Worm (Caenorhabditis elegans): ENCODE data around the gene zyg-8.

zyg-8 gene

ce11 chrIII:12015611-12016010, 45.9 kb upstream of the zyg-8 start (continued):
- peak; percentile 77 for TF ChIP-seq nhr-25 (tag; optimal IDR thresholded peaks at IDR 0.05)
- peak; percentile 46 for TF ChIP-seq nhr-129 (tag; optimal IDR thresholded peaks at IDR 0.05)
- no peak for TF ChIP-seq lsy-2 (tag; optimal IDR thresholded peaks at IDR 0.05)
- TF ChIP-seq ama-1 (optimal IDR thresholded peaks at IDR 0.05): no peak
- no peak for TF ChIP-seq gmeb-1 (tag; optimal IDR thresholded peaks at IDR 0.05)
- no peak for TF ChIP-seq lin-39 (tag; optimal IDR thresholded peaks at IDR 0.05)
- TF ChIP-seq Y55F3AM.14 (GFP tag; optimal IDR thresholded peaks at IDR 0.05): no peak
- no peak for TF ChIP-seq skn-1 (tag; optimal IDR thresholded peaks at IDR 0.05)
- TF ChIP-seq sma-9 (GFP tag; optimal IDR thresholded peaks at IDR 0.05): peak; percentile 15
- TF ChIP-seq sma-9 (tag; optimal IDR thresholded peaks at IDR 0.05): no peak
- TF ChIP-seq snpc-4 (tag; optimal IDR thresholded peaks at IDR 0.05): no peak
- TF ChIP-seq fos-1 (tag; optimal IDR thresholded peaks at IDR 0.05): no peak

DNA sequence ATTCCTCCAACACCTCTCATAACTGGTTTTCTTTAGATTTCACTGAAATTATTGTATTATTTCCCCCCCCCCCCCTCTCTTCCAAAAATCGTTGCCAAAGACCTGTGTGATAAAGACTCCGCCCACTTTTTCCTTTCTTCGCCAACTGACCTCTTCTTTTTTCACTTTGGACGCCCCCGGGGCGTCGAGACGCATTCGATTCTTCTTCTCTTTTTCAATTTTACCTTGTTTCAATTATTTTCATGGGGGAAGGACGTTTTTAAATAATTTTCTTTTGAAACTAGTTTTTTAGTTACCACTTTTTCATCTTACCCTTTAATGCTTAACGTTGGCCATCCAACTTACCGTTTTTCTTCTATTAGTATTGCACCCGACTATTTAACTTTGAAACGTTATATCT, 43.5 kb upstream of the zyg-8 start:
- TF ChIP-seq nhr-25 (tag; optimal IDR thresholded peaks at IDR 0.05) (peak; percentile 30), sma-9 (GFP tag; optimal IDR thresholded peaks at IDR 0.05) (no peak), sma-9 (tag; optimal IDR thresholded peaks at IDR 0.05) (no peak), ztf-4 (tag; optimal IDR thresholded peaks at IDR 0.05) (no peak), crh-2 (tag; optimal IDR thresholded peaks at IDR 0.05) (no peak), ama-1 (optimal IDR thresholded peaks at IDR 0.05) (peak; percentile 55)

ce11 chrIII:12020074-12020602, 41.4 kb upstream of the zyg-8 start, which contains the start of gene brp-1:
Gene brp-1 (plus strand): TSS chrIII:12020552.
- TF ChIP-seq snpc-4 (tag; optimal IDR thresholded peaks at IDR 0.05) (no peak), nhr-129 (tag; optimal IDR thresholded peaks at IDR 0.05) (peak; percentile 0), crh-2 (tag; optimal IDR thresholded peaks at IDR 0.05) (no peak), ZK546.5 (tag; optimal IDR thresholded peaks at IDR 0.05) (no peak), blmp-1 (tag; optimal IDR thresholded peaks at IDR 0.05; ENCODE audit: insufficient read depth) (peak; percentile 12), lin-11 (tag; optimal IDR thresholded peaks at IDR 0.05) (no peak), dmd-4 (tag; optimal IDR thresholded peaks at IDR 0.05) (no peak), skn-1 (tag; optimal IDR thresholded peaks at IDR 0.05) (no peak), gmeb-1 (tag; optimal IDR thresholded peaks at IDR 0.05) (peak; percentile 17), nhr-10 (tag; optimal IDR thresholded peaks at IDR 0.05) (no peak), ztf-11 (tag; optimal IDR thresholded peaks at IDR 0.05) (no peak), mbf-1 (tag; optimal IDR thresholded peaks at IDR 0.05) (no peak), mab-5 (tag; optimal IDR thresholded peaks at IDR 0.05) (no peak), sma-3 (GFP tag; optimal IDR thresholded peaks at IDR 0.05) (peak; percentile 14), nhr-25 (tag; optimal IDR thresholded peaks at IDR 0.05) (peak; percentile 2), lsy-2 (tag; optimal IDR thresholded peaks at IDR 0.05) (peak in 1 of 2 experiments; percentile 26), unc-55 (GFP tag; optimal IDR thresholded peaks at IDR 0.05) (no peak), unc-39 (tag; optimal IDR thresholded peaks at IDR 0.05) (no peak), C34F6.9 (tag; optimal IDR thresholded peaks at IDR 0.05) (no peak)

- no peak for TF ChIP-seq elt-1 (tag; optimal IDR thresholded peaks at IDR 0.05)
- no peak for TF ChIP-seq nhr-10 (tag; optimal IDR thresholded peaks at IDR 0.05)
- no peak for TF ChIP-seq ztf-4 (tag; optimal IDR thresholded peaks at IDR 0.05)
- no peak for TF ChIP-seq nhr-77 (tag; optimal IDR thresholded peaks at IDR 0.05)
- no peak for TF ChIP-seq nhr-23 (tag; optimal IDR thresholded peaks at IDR 0.05)
- TF ChIP-seq ceh-82 (tag; optimal IDR thresholded peaks at IDR 0.05): no peak
- no peak for TF ChIP-seq mbf-1 (tag; optimal IDR thresholded peaks at IDR 0.05)
Measured at ce11 chrIII:12022281-12022680, 39.2 kb upstream of the zyg-8 start.

DNA sequence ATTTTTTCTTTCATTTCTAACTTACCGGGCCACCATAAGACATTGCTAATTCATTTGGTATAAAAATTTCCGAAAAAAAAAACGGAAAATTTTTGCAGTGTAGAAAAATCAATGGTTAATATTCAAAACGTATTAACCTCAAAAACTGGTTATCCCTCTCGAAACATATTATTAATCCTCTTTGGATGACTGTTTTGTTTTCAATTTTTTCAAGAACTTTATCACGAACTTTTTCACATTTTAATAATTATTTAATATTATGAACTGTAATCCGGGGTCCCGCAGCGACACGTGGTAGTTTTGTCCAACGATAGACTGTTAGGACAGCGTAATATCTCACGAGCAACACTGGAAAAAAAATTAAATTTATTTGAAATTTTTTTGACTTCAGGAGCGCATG, 32.7 kb upstream of the zyg-8 start, which contains the start of gene Y79H2A.12:
Gene Y79H2A.12, minus strand, starts transcription at position 101 of the 400 bp plus-strand sequence.
- TF ChIP-seq mab-5 (tag; optimal IDR thresholded peaks at IDR 0.05): no peak
- no peak for TF ChIP-seq peb-1 (tag; optimal IDR thresholded peaks at IDR 0.05)
- TF ChIP-seq unc-55 (GFP tag; optimal IDR thresholded peaks at IDR 0.05): no peak
- TF ChIP-seq unc-39 (tag; optimal IDR thresholded peaks at IDR 0.05): no peak
- no peak for TF ChIP-seq mbf-1 (tag; optimal IDR thresholded peaks at IDR 0.05)
- TF ChIP-seq zag-1 (tag; optimal IDR thresholded peaks at IDR 0.05): no peak
- TF ChIP-seq nhr-10 (tag; optimal IDR thresholded peaks at IDR 0.05): no peak
- no peak for TF ChIP-seq Y55F3AM.14 (GFP tag; optimal IDR thresholded peaks at IDR 0.05)
- no peak for TF ChIP-seq sma-3 (GFP tag; optimal IDR thresholded peaks at IDR 0.05)
- no peak for TF ChIP-seq blmp-1 (tag; optimal IDR thresholded peaks at IDR 0.05; ENCODE audit: insufficient read depth)
- no peak for TF ChIP-seq ztf-1 (GFP tag; conservative IDR thresholded peaks at IDR 0.05)
- no peak for TF ChIP-seq nhr-129 (tag; optimal IDR thresholded peaks at IDR 0.05)
- TF ChIP-seq ama-1 (optimal IDR thresholded peaks at IDR 0.05): no peak
- TF ChIP-seq crh-2 (tag; optimal IDR thresholded peaks at IDR 0.05): no peak
- TF ChIP-seq ceh-16 (tag; optimal IDR thresholded peaks at IDR 0.05): no peak
- no peak for TF ChIP-seq mdl-1 (tag; optimal IDR thresholded peaks at IDR 0.05)
- TF ChIP-seq nhr-12 (tag; optimal IDR thresholded peaks at IDR 0.05): no peak
- no peak for TF ChIP-seq egl-27 (tag; optimal IDR thresholded peaks at IDR 0.05)
- no peak for TF ChIP-seq C34F6.9 (tag; optimal IDR thresholded peaks at IDR 0.05)
- no peak for TF ChIP-seq lsy-2 (tag; optimal IDR thresholded peaks at IDR 0.05)
